Worm (Caenorhabditis elegans) whole organism, young adult: ENCODE results near the gene T19D2.3.

Experiments
- B0019.2 ChIP-seq: fragments of 200-800 bp; sonication (Bioruptor generic); conservative IDR thresholded peaks from 2 replicates; pipeline ENCODE4 v1.3.6; 2022; ENCODE audit warnings: missing genetic modification reagents, missing genetic modification characterization, missing compliant biosample characterization
- C17E4.6 ChIP-seq: fragments of 200-800 bp; sonication (Bioruptor generic); IDR thresholded peaks from 2 replicates; pipeline ENCODE4 v1.3.6; 2022; ENCODE audit warnings: missing genetic modification reagents, missing genetic modification characterization, missing compliant biosample characterization
- D2030.7 ChIP-seq: fragments of 200-800 bp; sonication (Bioruptor generic); IDR thresholded peaks from 2 replicates; pipeline ENCODE4 v1.3.6; 2022; ENCODE audit warnings: missing genetic modification reagents, missing genetic modification characterization, missing compliant biosample characterization
- K12H6.12 ChIP-seq: fragments of 200-800 bp; sonication (Bioruptor generic); optimal IDR thresholded peaks from 2 replicates; lab custom pipeline; 2018; ENCODE audit warnings: mild to moderate bottlenecking, missing genetic modification characterization, missing compliant biosample characterization
- Y67H2A.10 ChIP-seq: fragments of 200-800 bp; sonication (Bioruptor generic); conservative IDR thresholded peaks from 2 replicates; pipeline ENCODE4 v1.3.6; 2022; ENCODE audit warnings: missing genetic modification reagents, missing genetic modification characterization, missing compliant biosample characterization
- atf-7 ChIP-seq: sonication (generic microtip); optimal IDR thresholded peaks from 2 replicates; lab custom pipeline; 2017; ENCODE audit warnings: mild to moderate bottlenecking, missing genetic modification characterization, missing compliant biosample characterization
- attf-6 ChIP-seq: fragments of 200-800 bp; sonication (Bioruptor generic); IDR thresholded peaks from 2 replicates; pipeline ENCODE4 v1.3.6; 2022; ENCODE audit warnings: missing genetic modification reagents, missing genetic modification characterization, missing compliant biosample characterization
- bed-1 ChIP-seq: fragments of 200-800 bp; sonication (Bioruptor generic); IDR thresholded peaks from 2 replicates; pipeline ENCODE4 v1.3.6; 2022; ENCODE audit warnings: missing genetic modification reagents, missing genetic modification characterization, missing compliant biosample characterization
- ccch-3 ChIP-seq: fragments of 200-800 bp; sonication (Bioruptor generic); optimal IDR thresholded peaks from 2 replicates; lab custom pipeline; 2018; ENCODE audit warnings: mild to moderate bottlenecking, missing genetic modification characterization, missing compliant biosample characterization
- cebp-1 ChIP-seq, 2 experiments: fragments of 200-800 bp in 1 of 2; sonication (Bioruptor generic) in 1 of 2; sonication (generic microtip) in 1 of 2; IDR thresholded peaks in 1 of 2; optimal IDR thresholded peaks in 1 of 2; 2 replicates each; pipeline versions ENCODE4 v1.3.6 to Lab custom; 2017 to 2022; ENCODE audit warnings: missing compliant biosample characterization in 2 of 2, missing genetic modification characterization in 2 of 2, mild to moderate bottlenecking in 1 of 2, missing genetic modification reagents in 1 of 2, moderate library complexity in 1 of 2
- ceh-27 ChIP-seq: fragments of 200-800 bp; sonication (Bioruptor generic); optimal IDR thresholded peaks from 2 replicates; lab custom pipeline; 2018; ENCODE audit warnings: mild to moderate bottlenecking, missing genetic modification characterization, moderate library complexity, missing compliant biosample characterization
- die-1 ChIP-seq: sonication (generic microtip); optimal IDR thresholded peaks from 2 replicates; lab custom pipeline; 2016; ENCODE audit warnings: missing genotype, mild to moderate bottlenecking, missing genetic modification characterization, missing compliant biosample characterization
- efl-1 ChIP-seq: fragments of 150-350 bp; optimal IDR thresholded peaks from 2 replicates; lab custom pipeline; 2014; ENCODE audit warnings: missing biosample characterization, missing genetic modification reagents, missing genetic modification characterization
- egl-44 ChIP-seq: fragments of 200-800 bp; sonication (Bioruptor generic); IDR thresholded peaks from 2 replicates; pipeline ENCODE4 v1.3.6; 2022; ENCODE audit warnings: missing genetic modification reagents, missing genetic modification characterization, missing compliant biosample characterization
- egrh-3 ChIP-seq: fragments of 200-800 bp; sonication (Bioruptor generic); IDR thresholded peaks from 2 replicates; pipeline ENCODE4 v1.3.6; 2022; ENCODE audit warnings: missing genetic modification reagents, missing genetic modification characterization, missing compliant biosample characterization
- ekl-4 ChIP-seq: fragments of 200-800 bp; sonication (Bioruptor generic); IDR thresholded peaks from 2 replicates; pipeline ENCODE4 v1.3.6; 2022; ENCODE audit warnings: missing genetic modification reagents, missing genetic modification characterization, missing compliant biosample characterization
- hlh-12 ChIP-seq: sonication (generic microtip); optimal IDR thresholded peaks from 2 replicates; lab custom pipeline; 2016; ENCODE audit warnings: missing genetic modification characterization, missing compliant biosample characterization
- hrde-1 ChIP-seq: sonication (generic microtip); optimal IDR thresholded peaks from 2 replicates; lab custom pipeline; 2016; ENCODE audit warnings: missing genetic modification characterization, mild to moderate bottlenecking, missing compliant biosample characterization, moderate library complexity, missing genotype, missing genetic modification reagents, borderline replicate concordance
- let-526 ChIP-seq: fragments of 200-800 bp; sonication (Bioruptor generic); IDR thresholded peaks from 2 replicates; pipeline ENCODE4 v1.3.6; 2022; ENCODE audit warnings: missing genetic modification reagents, missing genetic modification characterization, missing compliant biosample characterization
- lin-40 ChIP-seq: sonication (generic microtip); optimal IDR thresholded peaks from 2 replicates; lab custom pipeline; 2016; ENCODE audit warnings: missing genetic modification characterization, mild to moderate bottlenecking, missing compliant biosample characterization, missing genotype, missing genetic modification reagents
- lin-54 ChIP-seq: fragments of 200-800 bp; sonication (Bioruptor generic); optimal IDR thresholded peaks from 2 replicates; lab custom pipeline; 2018; ENCODE audit warnings: mild to moderate bottlenecking, missing genetic modification characterization, missing compliant biosample characterization
- lsl-1 ChIP-seq: fragments of 200-800 bp; sonication (Bioruptor generic); optimal IDR thresholded peaks from 2 replicates; lab custom pipeline; 2018; ENCODE audit warnings: mild to moderate bottlenecking, missing genetic modification characterization, moderate library complexity, missing compliant biosample characterization
- lsy-27 ChIP-seq: sonication (generic microtip); optimal IDR thresholded peaks from 2 replicates; lab custom pipeline; 2017; ENCODE audit warnings: missing genetic modification characterization, mild to moderate bottlenecking, missing compliant biosample characterization, antibody characterized with exemption, missing genotype, borderline replicate concordance; ENCODE audit not compliant: insufficient read depth
- mcd-1 ChIP-seq: fragments of 200-800 bp; sonication (Bioruptor generic); IDR thresholded peaks from 2 replicates; pipeline ENCODE4 v1.3.6; 2022; ENCODE audit warnings: missing genetic modification reagents, missing genetic modification characterization, missing compliant biosample characterization
- mes-4 ChIP-seq: sonication (generic microtip); optimal IDR thresholded peaks from 2 replicates; lab custom pipeline; 2016; ENCODE audit warnings: missing genotype, missing genetic modification characterization, missing compliant biosample characterization
- nfya-1 ChIP-seq: sonication (generic microtip); optimal IDR thresholded peaks from 2 replicates; lab custom pipeline; 2017; ENCODE audit warnings: antibody characterized with exemption, missing compliant biosample characterization, missing genetic modification characterization, borderline replicate concordance; ENCODE audit not compliant: insufficient read depth
- nfyb-1 ChIP-seq: fragments of 200-800 bp; sonication (Bioruptor generic); IDR thresholded peaks from 2 replicates; pipeline ENCODE4 v1.3.6; 2022; ENCODE audit warnings: missing genetic modification reagents, missing genetic modification characterization, missing compliant biosample characterization
- nhr-27 ChIP-seq: fragments of 200-800 bp; sonication (Bioruptor generic); optimal IDR thresholded peaks from 2 replicates; lab custom pipeline; 2018; ENCODE audit warnings: mild to moderate bottlenecking, missing genetic modification characterization, moderate library complexity, missing compliant biosample characterization
- pbrm-1 ChIP-seq: fragments of 200-800 bp; sonication (Bioruptor generic); IDR thresholded peaks from 2 replicates; pipeline ENCODE4 v1.3.6; 2022; ENCODE audit warnings: missing genetic modification reagents, missing genetic modification characterization, missing compliant biosample characterization
- sea-2 ChIP-seq: fragments of 200-800 bp; sonication (Bioruptor generic); IDR thresholded peaks from 2 replicates; pipeline ENCODE4 v1.3.6; 2022; ENCODE audit warnings: missing genetic modification characterization, missing compliant biosample characterization
- xnd-1 ChIP-seq: sonication (generic microtip); optimal IDR thresholded peaks from 2 replicates; lab custom pipeline; 2016; ENCODE audit warnings: missing genotype, missing genetic modification reagents, missing genetic modification characterization, missing compliant biosample characterization
- zfh-2 ChIP-seq: fragments of 200-800 bp; sonication (Bioruptor generic); conservative IDR thresholded peaks from 2 replicates; pipeline ENCODE4 v1.3.6; 2022; ENCODE audit warnings: missing genetic modification reagents, missing genetic modification characterization, missing compliant biosample characterization

T19D2.3 gene

DNA sequence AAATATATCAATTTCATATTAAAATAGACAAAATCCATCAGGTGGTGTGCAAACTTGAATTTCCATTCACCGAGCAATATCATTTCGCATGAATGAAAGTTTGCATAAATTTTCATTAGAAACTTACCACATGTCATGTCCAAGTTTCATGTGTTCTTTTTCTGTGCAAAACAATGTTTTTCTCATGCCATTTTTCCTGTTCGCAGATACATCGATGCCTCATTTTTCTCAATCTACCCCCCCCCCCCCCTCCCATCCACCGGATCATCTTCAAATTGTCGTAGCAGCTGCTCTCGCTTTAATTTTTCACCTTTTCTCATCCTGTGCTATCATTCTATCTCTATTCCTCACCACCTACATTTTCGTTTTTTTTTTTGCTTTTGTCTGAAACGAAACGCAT is at the start of gene T19D2.3:
Gene T19D2.3 (plus strand): TSS at position 301 of the 400 bp plus-strand sequence.
- TF ChIP-seq lin-54 (GFP tag; lab: Kevin White, UChicago) (no peak), nfyb-1 (GFP tag; lab: Robert Waterston, UW) (no peak), attf-6 (GFP tag; lab: Robert Waterston, UW) (no peak), lin-40 (tag; lab: Kevin White, UChicago) (no peak), lsl-1 (no peak), xnd-1 (tag; lab: Kevin White, UChicago) (no peak), egl-44 (no peak), let-526 (GFP tag; lab: Robert Waterston, UW) (no peak), nhr-27 (tag; lab: Kevin White, UChicago) (no peak), efl-1 (no peak)

DNA sequence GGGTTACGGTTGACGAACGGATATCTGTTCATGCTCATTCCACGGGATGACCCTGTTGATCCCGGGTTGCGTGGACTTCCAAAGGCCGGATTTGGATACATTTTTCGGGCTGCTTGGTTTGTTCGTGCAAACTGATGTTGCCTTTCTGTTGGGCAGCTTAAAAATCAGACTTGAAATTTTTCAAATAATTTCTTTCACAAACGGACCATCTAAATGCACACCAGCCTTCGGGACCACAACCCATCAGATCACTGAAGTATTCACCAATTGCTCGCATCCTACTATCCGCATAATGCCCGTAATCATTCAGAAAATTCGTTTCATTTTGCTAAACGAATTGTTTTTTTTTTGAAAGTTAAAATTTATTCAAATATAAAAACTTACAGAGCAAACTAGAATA is 43.5 kb upstream of the T19D2.3 start, which contains the start of gene F47F2.3:
Gene F47F2.3 (minus strand): TSS at position 101 of the 400 bp plus-strand sequence.
- TF ChIP-seq D2030.7 (GFP tag; lab: Robert Waterston, UW) (no peak), C17E4.6 (GFP tag; lab: Robert Waterston, UW) (no peak)

DNA sequence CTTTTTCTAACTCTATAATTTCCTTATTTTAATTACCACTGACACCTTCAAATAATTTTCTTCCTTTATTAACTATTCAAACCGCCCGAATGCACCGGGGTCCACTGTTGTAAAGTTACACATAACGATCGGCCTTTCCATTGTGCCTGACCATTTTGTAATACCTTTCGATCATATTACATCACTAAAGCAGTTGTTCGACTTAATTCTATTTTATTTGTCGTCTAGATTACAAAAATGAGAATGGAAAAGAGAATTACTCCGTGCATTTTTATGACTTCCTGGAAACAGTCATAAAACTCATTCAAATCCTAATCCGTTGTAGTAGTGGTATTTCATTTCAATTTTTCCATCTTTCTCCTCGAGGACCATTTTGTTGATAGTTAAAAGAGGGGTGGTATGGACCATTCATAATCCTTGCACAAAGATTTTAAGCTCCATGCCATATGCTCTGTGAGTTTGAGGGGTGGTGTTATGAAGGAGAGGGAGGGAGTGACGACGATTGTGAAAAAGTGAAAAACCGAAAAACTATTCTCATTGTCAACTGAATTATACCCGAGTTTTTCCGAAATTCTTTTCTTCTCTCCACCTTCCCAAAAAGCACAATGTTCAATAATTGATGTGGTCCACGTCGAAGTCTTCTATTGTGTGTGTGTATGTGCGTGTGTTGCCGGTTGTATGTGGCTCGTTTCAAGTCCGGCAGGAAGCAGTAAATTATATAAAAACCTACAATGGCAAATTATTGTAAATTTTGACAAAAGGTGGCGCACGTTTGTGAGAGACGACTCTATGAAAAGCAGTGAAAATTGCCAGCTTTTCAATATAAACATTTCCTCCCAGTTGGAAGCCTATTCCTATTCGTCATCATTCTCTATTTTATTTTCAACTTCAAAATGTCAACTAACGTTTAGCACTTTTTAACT is 40.5 kb upstream of the T19D2.3 start:
- TF ChIP-seq pbrm-1 (GFP tag; lab: Robert Waterston, UW) = no peak
- TF ChIP-seq ceh-27 (GFP tag; lab: Kevin White, UChicago) = no peak
- TF ChIP-seq B0019.2 = no peak
- TF ChIP-seq ekl-4 = no peak
- TF ChIP-seq K12H6.12 (tag; lab: Kevin White, UChicago) = no peak
- TF ChIP-seq egrh-3 (GFP tag; lab: Robert Waterston, UW) = no peak
- no peak for TF ChIP-seq die-1 (tag; lab: Kevin White, UChicago)
- TF ChIP-seq lsy-27 (tag; lab: Kevin White, UChicago) = no peak
- TF ChIP-seq hlh-12 (tag; lab: Kevin White, UChicago) = no peak
- TF ChIP-seq, all 124 proteins: peak for 0

DNA sequence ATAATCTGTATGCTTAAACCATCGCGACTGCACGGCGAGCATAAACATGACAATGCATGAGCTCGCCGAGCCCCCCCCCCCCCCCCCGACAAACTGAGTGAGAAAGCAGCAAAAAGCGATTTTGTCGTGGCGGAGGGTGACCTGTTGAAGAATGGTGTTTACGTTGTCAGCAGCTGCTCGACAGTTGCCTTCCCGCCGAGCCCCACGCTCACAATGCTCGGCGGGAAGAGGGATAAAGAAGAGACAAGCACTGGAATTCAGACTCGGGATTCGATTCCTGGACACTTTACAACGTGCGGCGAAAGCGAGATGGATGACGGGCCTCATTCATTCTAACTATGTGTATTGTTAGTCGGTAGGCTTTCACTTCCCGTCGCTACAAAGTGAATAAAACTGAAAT is 38.3 kb upstream of the T19D2.3 start:
- TF ChIP-seq K12H6.12 (tag; lab: Kevin White, UChicago) (peak; percentile 9), C17E4.6 (GFP tag; lab: Robert Waterston, UW) (no peak), egrh-3 (GFP tag; lab: Robert Waterston, UW) (0 out of 2 replicates have a peak, but pooled peaks have one; percentile 62), zfh-2 (peak; percentile 94)

DNA sequence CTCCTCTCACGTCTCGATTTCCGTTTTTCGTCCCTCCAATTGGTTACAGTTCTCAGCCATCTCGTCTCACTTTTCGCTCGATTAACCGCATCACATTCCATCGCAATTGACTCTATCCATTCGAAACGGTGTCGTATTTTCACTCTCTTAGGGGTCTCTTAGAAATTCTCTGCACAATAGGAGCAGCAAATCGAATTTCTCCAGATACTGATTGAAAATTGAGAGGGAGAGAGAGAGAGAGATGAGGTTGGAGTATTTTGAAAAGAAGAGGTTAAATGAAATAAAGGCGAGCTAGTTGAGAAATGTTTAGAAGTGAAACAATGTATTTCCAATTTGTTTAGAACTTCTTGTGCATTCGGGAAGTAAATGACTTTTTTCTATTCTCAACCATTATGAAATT is 37.7 kb upstream of the T19D2.3 start:
- TF ChIP-seq efl-1 (no peak), mes-4 (no peak), atf-7 (tag; lab: Kevin White, UChicago) (no peak), B0019.2 (no peak), nfya-1 (tag; lab: Kevin White, UChicago) (no peak), cebp-1 (GFP tag; IDR thresholded peaks at IDR 0.05; lab: Robert Waterston, UW) (no peak), cebp-1 (tag; optimal IDR thresholded peaks at IDR 0.05; lab: Kevin White, UChicago) (no peak), sea-2 (no peak), hrde-1 (tag; lab: Kevin White, UChicago) (no peak), bed-1 (no peak), Y67H2A.10 (GFP tag; lab: Robert Waterston, UW) (no peak), ccch-3 (GFP tag; lab: Kevin White, UChicago) (no peak), mcd-1 (GFP tag; lab: Robert Waterston, UW) (no peak), K12H6.12 (tag; lab: Kevin White, UChicago) (no peak)
